Fruit fly (Drosophila melanogaster) whole organism, prepupa: Measurements from ENCODE around the gene Kaz-m1.

Experiments
- CG10669 ChIP-seq: fragments of 200-800 bp; sonication (Bioruptor generic); optimal IDR thresholded peaks from 3 replicates; lab custom pipeline; 2018; ENCODE audit warnings: missing biosample characterization, mild to moderate bottlenecking, missing genetic modification characterization, moderate library complexity
- Eip93F ChIP-seq: fragments of 200-800 bp; sonication (Bioruptor generic); optimal IDR thresholded peaks from 2 replicates; lab custom pipeline; 2016; ENCODE audit warnings: missing biosample characterization, mild to moderate bottlenecking, missing genetic modification characterization
- acj6 ChIP-seq: fragments of 200-800 bp; sonication (Bioruptor generic); optimal IDR thresholded peaks from 3 replicates; lab custom pipeline; 2016; ENCODE audit warnings: missing biosample characterization, missing genetic modification characterization
- fd59A ChIP-seq: fragments of 200-800 bp; sonication (Bioruptor generic); optimal IDR thresholded peaks from 2 replicates; lab custom pipeline; 2017; ENCODE audit warnings: missing biosample characterization, mild to moderate bottlenecking, missing genetic modification characterization, missing genetic modification reagents
- topi ChIP-seq: fragments of 200-800 bp; sonication (Bioruptor generic); optimal IDR thresholded peaks from 3 replicates; lab custom pipeline; 2016; ENCODE audit warnings: missing biosample characterization, missing genetic modification characterization

DNA sequence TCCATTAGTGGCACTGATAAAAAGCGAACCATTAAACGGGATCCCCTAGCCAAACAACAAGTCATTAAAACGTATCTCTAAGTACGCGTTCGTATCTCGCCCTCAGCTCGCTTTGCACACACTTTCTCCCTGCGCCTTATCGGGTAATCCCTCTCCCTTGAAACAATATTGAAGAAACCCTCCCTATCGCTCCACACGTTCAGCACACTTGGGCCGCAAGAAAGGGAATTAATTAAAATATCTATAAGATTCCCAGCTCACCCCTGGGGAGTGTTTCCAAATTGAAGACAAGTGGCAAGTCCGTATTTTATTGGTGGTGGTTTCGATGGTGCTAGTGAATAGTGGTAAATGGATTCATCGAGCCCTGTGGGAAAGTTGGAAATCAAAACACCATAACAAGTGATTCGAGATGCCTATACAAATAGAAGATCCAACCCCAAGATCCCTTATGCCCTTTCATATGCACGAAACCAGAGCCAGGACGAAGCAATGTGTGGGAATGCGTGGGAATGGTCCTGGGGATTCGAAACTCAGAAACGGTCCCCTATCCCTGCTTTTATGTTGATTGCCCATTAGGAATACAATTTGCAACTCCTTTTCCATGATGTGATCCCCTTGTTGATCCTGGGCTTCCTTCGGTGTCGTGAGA lies 4.6 kb upstream of the Kaz-m1 start:
- TF ChIP-seq Eip93F (GFP tag; lab: Kevin White, UChicago) (no peak), acj6 (GFP tag; lab: Kevin White, UChicago) (no peak), topi (GFP tag; lab: Kevin White, UChicago) (no peak), fd59A (GFP tag; lab: Kevin White, UChicago) (no peak), CG10669 (GFP tag; lab: Kevin White, UChicago) (no peak)
